Fruit fly (Drosophila melanogaster) whole organism, pupa: ENCODE results near the gene Npc2c.

Source experiments
- CG13204 ChIP-seq: fragments of 200-800 bp; sonication (Bioruptor generic); optimal IDR thresholded peaks from 2 replicates; lab custom pipeline; 2018; ENCODE audit warnings: missing biosample characterization, mild to moderate bottlenecking, missing genetic modification characterization, moderate library complexity
- CG14655 ChIP-seq: fragments of 200-800 bp; sonication (Bioruptor generic); optimal IDR thresholded peaks from 3 replicates; lab custom pipeline; 2017; ENCODE audit warnings: mild to moderate bottlenecking, missing biosample characterization, missing genetic modification reagents, missing genetic modification characterization
- CG15710 ChIP-seq: fragments of 200-800 bp; sonication (Bioruptor generic); optimal IDR thresholded peaks from 2 replicates; lab custom pipeline; 2018; ENCODE audit warnings: missing biosample characterization, mild to moderate bottlenecking, missing genetic modification characterization, moderate library complexity
- CG17806 ChIP-seq: fragments of 200-800 bp; sonication (Bioruptor generic); optimal IDR thresholded peaks from 2 replicates; lab custom pipeline; 2018; ENCODE audit warnings: missing biosample characterization, mild to moderate bottlenecking, missing genetic modification characterization, moderate library complexity
- CG32121 ChIP-seq: fragments of 200-800 bp; sonication (Bioruptor generic); IDR thresholded peaks from 2 replicates; pipeline ENCODE4 v1.3.6; 2022; ENCODE audit warnings: missing biosample characterization, missing genetic modification characterization
- CG9948 ChIP-seq: fragments of 200-800 bp; sonication (Bioruptor generic); optimal IDR thresholded peaks from 2 replicates; lab custom pipeline; 2018; ENCODE audit warnings: missing biosample characterization, mild to moderate bottlenecking, missing genetic modification characterization, moderate library complexity
- EcR ChIP-seq: fragments of 200-800 bp; sonication (Bioruptor generic); optimal IDR thresholded peaks from 3 replicates; lab custom pipeline; 2019; ENCODE audit warnings: missing biosample characterization, missing genetic modification characterization, mild to moderate bottlenecking, moderate library complexity, missing genetic modification reagents
- Ets98B ChIP-seq: fragments of 200-800 bp; sonication (Bioruptor generic); IDR thresholded peaks from 2 replicates; pipeline ENCODE4 v1.3.6; 2022; ENCODE audit warnings: missing biosample characterization, missing genetic modification characterization
- Pif1B ChIP-seq: fragments of 200-800 bp; sonication (Bioruptor generic); optimal IDR thresholded peaks from 3 replicates; lab custom pipeline; 2016; ENCODE audit warnings: missing biosample characterization, missing genetic modification characterization
- fd96Ca ChIP-seq: fragments of 200-800 bp; sonication (Bioruptor generic); IDR thresholded peaks from 3 replicates; pipeline ENCODE4 v1.3.6; 2022; ENCODE audit warnings: missing biosample characterization, missing genetic modification characterization
- gl ChIP-seq: fragments of 200-800 bp; sonication (Bioruptor generic); optimal IDR thresholded peaks from 2 replicates; lab custom pipeline; 2018; ENCODE audit warnings: missing biosample characterization, mild to moderate bottlenecking, missing genetic modification characterization

The Npc2c gene

dm6 chr3R:10109212-10109880 lies 49.3 kb downstream of the Npc2c start:
- TF ChIP-seq fd96Ca (GFP tag; lab: Robert Waterston, UW), result peak; percentile 52; the same call in 1 of the 3 replicates
- TF ChIP-seq EcR (GFP tag; lab: Kevin White, UChicago), result peak; percentile 94
- TF ChIP-seq Ets98B (GFP tag; lab: Robert Waterston, UW), result peak; percentile 49; the same call in 1 of the 2 replicates
- TF ChIP-seq CG14655 (GFP tag; lab: Kevin White, UChicago), result no peak
- TF ChIP-seq Pif1B (GFP tag; lab: Kevin White, UChicago), result peak; percentile 23
- TF ChIP-seq CG13204 (GFP tag; lab: Kevin White, UChicago), result no peak
- no peak for TF ChIP-seq gl (tag; lab: Kevin White, UChicago)

dm6 chr3R:10109938-10110337 lies 49.9 kb downstream of the Npc2c start, which contains the start of gene Fmr1:
TSS of gene Fmr1 (minus strand) at chr3R:10110121.
- TF ChIP-seq CG32121, result no peak
- TF ChIP-seq CG17806 (tag; lab: Kevin White, UChicago), result peak; percentile 14
- peak; percentile 25 for TF ChIP-seq CG9948
- peak; percentile 18 for TF ChIP-seq CG15710
